Fruit fly (Drosophila melanogaster) whole organism, pupa: Measurements from ENCODE around the gene CG2652.

Experiments used
- CG10348 ChIP-seq: fragments of 200-800 bp; sonication (Bioruptor generic); IDR thresholded peaks from 2 replicates; pipeline ENCODE4 v1.3.6; 2022; ENCODE audit warnings: missing biosample characterization, missing genetic modification characterization
- CG15710 ChIP-seq: fragments of 200-800 bp; sonication (Bioruptor generic); optimal IDR thresholded peaks from 2 replicates; lab custom pipeline; 2018; ENCODE audit warnings: missing biosample characterization, mild to moderate bottlenecking, missing genetic modification characterization, moderate library complexity
- CG4496 ChIP-seq: fragments of 200-800 bp; sonication (Bioruptor generic); IDR thresholded peaks from 3 replicates; pipeline ENCODE4 v1.3.6; 2022; ENCODE audit warnings: missing biosample characterization, missing genetic modification characterization
- CG8159 ChIP-seq: fragments of 200-800 bp; sonication (Bioruptor generic); optimal IDR thresholded peaks from 3 replicates; lab custom pipeline; 2018; ENCODE audit warnings: missing biosample characterization, mild to moderate bottlenecking, missing genetic modification characterization, moderate library complexity
- CG8301 ChIP-seq: fragments of 200-800 bp; sonication (Bioruptor generic); optimal IDR thresholded peaks from 2 replicates; lab custom pipeline; 2018; ENCODE audit warnings: missing biosample characterization, mild to moderate bottlenecking, missing genetic modification characterization
- Ets98B ChIP-seq: fragments of 200-800 bp; sonication (Bioruptor generic); IDR thresholded peaks from 2 replicates; pipeline ENCODE4 v1.3.6; 2022; ENCODE audit warnings: missing biosample characterization, missing genetic modification characterization
- Pif1B ChIP-seq: fragments of 200-800 bp; sonication (Bioruptor generic); optimal IDR thresholded peaks from 3 replicates; lab custom pipeline; 2016; ENCODE audit warnings: missing biosample characterization, missing genetic modification characterization
- fd96Ca ChIP-seq: fragments of 200-800 bp; sonication (Bioruptor generic); IDR thresholded peaks from 3 replicates; pipeline ENCODE4 v1.3.6; 2022; ENCODE audit warnings: missing biosample characterization, missing genetic modification characterization
- gl ChIP-seq: fragments of 200-800 bp; sonication (Bioruptor generic); optimal IDR thresholded peaks from 2 replicates; lab custom pipeline; 2018; ENCODE audit warnings: missing biosample characterization, mild to moderate bottlenecking, missing genetic modification characterization
- rn ChIP-seq: fragments of 200-800 bp; sonication (Bioruptor generic); IDR thresholded peaks from 2 replicates; pipeline ENCODE4 v1.3.6; 2022; ENCODE audit warnings: missing biosample characterization, missing genetic modification characterization

- no peak for TF ChIP-seq CG15710
- no peak for TF ChIP-seq CG8159 (tag; lab: Kevin White, UChicago)
- TF ChIP-seq Pif1B (GFP tag; lab: Kevin White, UChicago): no peak
- no peak for TF ChIP-seq gl
- no peak for TF ChIP-seq rn (GFP tag; lab: Robert Waterston, UW)
- TF ChIP-seq CG4496 (GFP tag; lab: Robert Waterston, UW): no peak
- no peak for TF ChIP-seq CG10348
- no peak for TF ChIP-seq Ets98B (GFP tag; lab: Robert Waterston, UW)
- no peak for TF ChIP-seq CG8301
- TF ChIP-seq fd96Ca: no peak
These were observed 45.8 kb downstream of the CG2652 start for dm6 chrX:2636825-2637535.
